Worm (Caenorhabditis elegans) whole organism, young adult: ENCODE results near the gene pars-1.

Experiments used
- D2030.7 ChIP-seq: fragments of 200-800 bp; sonication (Bioruptor generic); IDR thresholded peaks from 2 replicates; pipeline ENCODE4 v1.3.6; 2022; ENCODE audit warnings: missing genetic modification reagents, missing genetic modification characterization, missing compliant biosample characterization
- F37B4.10 ChIP-seq: fragments of 200-800 bp; sonication (Bioruptor generic); IDR thresholded peaks from 2 replicates; pipeline ENCODE4 v1.3.6; 2022; ENCODE audit warnings: missing genetic modification characterization, missing compliant biosample characterization
- K11D2.4 ChIP-seq: fragments of 200-800 bp; sonication (Bioruptor generic); IDR thresholded peaks from 2 replicates; pipeline ENCODE4 v1.3.6; 2022; ENCODE audit warnings: missing genetic modification reagents, missing genetic modification characterization, missing compliant biosample characterization
- dpff-1 ChIP-seq: sonication (generic microtip); optimal IDR thresholded peaks from 2 replicates; lab custom pipeline; 2017; ENCODE audit warnings: mild to moderate bottlenecking, missing genetic modification characterization, missing compliant biosample characterization
- him-1 ChIP-seq: sonication (generic microtip); optimal IDR thresholded peaks from 2 replicates; lab custom pipeline; 2016; ENCODE audit warnings: missing genotype, missing genetic modification reagents, missing genetic modification characterization, missing compliant biosample characterization
- lag-1 ChIP-seq: fragments of 200-800 bp; sonication (Bioruptor generic); IDR thresholded peaks from 2 replicates; pipeline ENCODE4 v1.3.6; 2022; ENCODE audit warnings: missing genetic modification reagents, missing genetic modification characterization, missing compliant biosample characterization
- lin-35 ChIP-seq, 3 experiments: fragments of 150-350 bp in 2 of 3; sonication (generic microtip) in 1 of 3; optimal IDR thresholded peaks; 2 replicates each; lab custom pipeline; 2014 to 2018; ENCODE audit warnings: missing biosample characterization in 3 of 3, missing genetic modification characterization in 3 of 3, missing genetic modification reagents in 3 of 3
- lir-1 ChIP-seq: fragments of 200-800 bp; sonication (Bioruptor generic); conservative IDR thresholded peaks from 2 replicates; pipeline ENCODE4 v1.3.6; 2022; ENCODE audit warnings: missing genetic modification reagents, missing genetic modification characterization, missing compliant biosample characterization
- mes-4 ChIP-seq: sonication (generic microtip); optimal IDR thresholded peaks from 2 replicates; lab custom pipeline; 2016; ENCODE audit warnings: missing genotype, missing genetic modification characterization, missing compliant biosample characterization
- nhr-179 ChIP-seq: sonication (generic microtip); optimal IDR thresholded peaks from 2 replicates; lab custom pipeline; 2016; ENCODE audit warnings: mild to moderate bottlenecking, missing genetic modification characterization, missing compliant biosample characterization
- sea-2 ChIP-seq: fragments of 200-800 bp; sonication (Bioruptor generic); IDR thresholded peaks from 2 replicates; pipeline ENCODE4 v1.3.6; 2022; ENCODE audit warnings: missing genetic modification characterization, missing compliant biosample characterization
- unc-62 ChIP-seq: fragments of 150-350 bp; optimal IDR thresholded peaks from 2 replicates; lab custom pipeline; 2014; ENCODE audit warnings: missing biosample characterization, missing genetic modification reagents, missing genetic modification characterization
- ztf-22 ChIP-seq: fragments of 200-800 bp; sonication (Bioruptor generic); optimal IDR thresholded peaks from 2 replicates; lab custom pipeline; 2018; ENCODE audit warnings: mild to moderate bottlenecking, missing genetic modification characterization, moderate library complexity, missing compliant biosample characterization

DNA sequence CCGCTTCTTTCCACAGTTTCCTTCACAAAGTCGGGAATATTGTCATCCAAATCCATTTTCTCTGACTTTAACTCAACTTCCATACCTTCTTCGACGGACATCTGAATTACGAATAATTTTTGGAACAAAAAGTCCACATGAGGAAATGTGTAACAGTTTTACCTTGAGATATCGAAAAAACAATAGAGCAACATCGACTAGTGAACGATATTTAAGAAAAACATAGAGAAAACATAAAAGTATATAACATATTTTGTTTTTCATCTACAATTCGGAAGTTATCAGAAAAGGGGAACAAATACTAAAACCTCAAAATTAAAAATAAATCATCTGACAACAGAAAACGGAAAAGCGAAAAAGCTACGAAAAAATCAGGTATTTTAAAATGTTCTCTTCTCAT lies 6.0 kb upstream of the pars-1 start, which contains the start of gene adr-2:
- TF ChIP-seq sea-2 (GFP tag; lab: Robert Waterston, UW) (no peak), unc-62 (GFP tag; lab: Kevin White, UChicago) (no peak), lin-35 (GFP tag; optimal IDR thresholded peaks at IDR 0.05; lab: Kevin White, UChicago) (no peak), lag-1 (GFP tag; lab: Robert Waterston, UW) (no peak), F37B4.10 (GFP tag; lab: Robert Waterston, UW) (no peak), K11D2.4 (GFP tag; lab: Robert Waterston, UW) (no peak), D2030.7 (GFP tag; lab: Robert Waterston, UW) (no peak), lir-1 (GFP tag; lab: Robert Waterston, UW) (no peak), dpff-1 (tag; lab: Kevin White, UChicago) (no peak), him-1 (tag; lab: Kevin White, UChicago) (no peak), mes-4 (tag; lab: Kevin White, UChicago) (no peak), nhr-179 (tag; lab: Kevin White, UChicago) (no peak), ztf-22 (no peak)
